Fruit fly (Drosophila melanogaster): Measurements from ENCODE around the gene CG5026.

CG5026 gene

DNA sequence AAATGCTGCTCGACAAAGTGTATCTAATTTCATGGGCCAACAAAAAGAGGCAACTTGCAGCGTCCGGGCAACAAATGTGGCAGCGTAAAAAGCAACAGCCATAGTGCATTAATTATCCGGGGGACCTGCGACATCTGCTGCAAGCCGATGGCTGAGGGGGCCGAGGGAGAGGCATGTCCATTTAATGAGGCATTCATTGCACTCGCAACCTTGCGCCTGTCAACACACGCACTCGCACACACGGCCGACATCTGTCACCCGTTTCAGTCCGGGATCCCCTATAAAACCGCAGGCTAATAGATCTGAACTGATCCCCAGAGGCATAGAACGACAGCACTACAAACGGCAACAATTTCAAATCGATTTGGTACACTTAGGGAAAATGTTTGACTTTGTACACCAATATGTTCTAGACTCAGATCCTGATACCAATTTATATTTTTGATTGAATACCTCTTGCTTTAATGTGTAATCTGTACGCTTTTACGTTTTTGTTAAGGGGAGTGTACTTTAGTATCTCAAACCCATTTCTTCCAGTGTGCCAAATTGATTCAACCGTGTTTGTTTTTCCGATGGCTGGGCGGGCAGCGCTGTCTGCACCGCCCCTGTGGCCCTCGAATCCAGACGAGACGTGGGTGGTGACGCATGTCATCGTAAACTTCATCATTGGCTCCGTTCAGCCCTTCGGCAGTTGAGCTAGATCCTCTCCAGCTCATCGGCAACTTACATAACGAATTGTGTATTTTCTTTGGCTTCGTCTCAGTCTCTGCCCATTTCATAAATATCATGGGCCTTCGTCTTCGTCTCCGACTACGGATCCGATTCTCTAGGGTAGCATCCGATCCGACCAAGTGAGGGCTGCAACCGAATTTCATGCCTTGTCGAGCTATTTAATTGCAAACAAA is 43.4 kb downstream of the CG5026 start (continued):
- TF ChIP-seq CG8089 (GFP tag; optimal IDR thresholded peaks at IDR 0.05), result peak; percentile 38
- no peak for TF ChIP-seq Eip74EF (GFP tag; optimal IDR thresholded peaks at IDR 0.05)
- TF ChIP-seq CG10366 (GFP tag; IDR thresholded peaks at IDR 0.05), result peak; percentile 67

DNA sequence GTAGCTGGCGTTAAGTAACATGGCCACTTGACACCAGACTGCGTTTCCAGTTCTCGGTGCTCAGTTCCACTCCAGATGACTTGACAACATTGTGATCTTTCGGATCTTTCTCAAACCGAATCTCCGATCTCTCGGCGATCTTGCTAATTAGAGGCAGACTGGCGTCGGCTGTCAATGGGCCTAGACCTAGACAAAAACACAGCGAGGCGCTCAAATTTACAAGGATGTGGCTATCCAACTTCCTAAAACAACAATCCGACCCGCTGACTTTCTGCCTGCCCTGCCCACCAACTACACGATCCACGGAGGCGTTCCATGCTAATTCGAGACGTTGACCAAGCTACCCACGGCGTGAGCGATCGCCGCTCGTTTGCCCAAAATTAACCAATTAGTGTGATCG is 45.4 kb downstream of the CG5026 start:
- no peak for TF ChIP-seq bbx (GFP tag; IDR thresholded peaks at IDR 0.05; ENCODE audit: partially characterized antibody)
- peak; percentile 93 for TF ChIP-seq zen (tag; optimal IDR thresholded peaks at IDR 0.05)
- TF ChIP-seq twi (tag; optimal IDR thresholded peaks at IDR 0.05), result peak; percentile 16
- TF ChIP-seq CG13894 (tag; optimal IDR thresholded peaks at IDR 0.05), result no peak
- no peak for TF ChIP-seq Neu2 (GFP tag; optimal IDR thresholded peaks at IDR 0.05; ENCODE audit: borderline replicate concordance)
- no peak for TF ChIP-seq CG3995 (GFP tag; optimal IDR thresholded peaks at IDR 0.05)
- TF ChIP-seq CG17568 (GFP tag; optimal IDR thresholded peaks at IDR 0.05), result no peak
- no peak for TF ChIP-seq Dbx (GFP tag; IDR thresholded peaks at IDR 0.05)
- TF ChIP-seq Dip3 (GFP tag; optimal IDR thresholded peaks at IDR 0.05), result no peak

DNA sequence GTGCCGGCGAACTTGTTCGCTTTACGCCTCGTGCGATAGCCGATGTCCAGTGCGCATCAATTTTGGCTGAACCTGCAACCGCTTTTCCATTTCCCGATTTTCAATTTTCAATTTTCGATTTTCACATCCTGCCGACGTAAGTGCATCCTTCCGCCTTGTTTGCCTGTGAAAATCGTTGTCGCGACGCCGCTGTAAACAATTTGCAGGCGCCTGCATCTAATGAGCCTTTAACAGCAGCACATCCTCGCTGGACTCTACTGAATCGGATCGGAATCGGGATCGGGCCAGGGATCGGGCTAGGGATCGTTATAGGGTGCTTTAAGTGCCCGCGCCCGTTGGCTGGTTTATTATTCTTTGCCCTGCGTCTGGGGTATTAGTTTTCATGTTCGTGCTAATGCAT is 49.1 kb downstream of the CG5026 start:
- TF ChIP-seq CG8388 (GFP tag; optimal IDR thresholded peaks at IDR 0.05) (no peak), zen (tag; optimal IDR thresholded peaks at IDR 0.05) (peak; percentile 96), shn (GFP tag; optimal IDR thresholded peaks at IDR 0.05) (no peak), stc (GFP tag; IDR thresholded peaks at IDR 0.05) (no peak), CG15479 (GFP tag; optimal IDR thresholded peaks at IDR 0.05) (peak; percentile 43), chn (GFP tag; optimal IDR thresholded peaks at IDR 0.05) (no peak), CG9817 (tag; optimal IDR thresholded peaks at IDR 0.05) (no peak), Ets97D (GFP tag; optimal IDR thresholded peaks at IDR 0.05) (no peak), tll (GFP tag; optimal IDR thresholded peaks at IDR 0.05) (peak in 1 of 2 experiments; percentile 15), CG11085 (GFP tag; IDR thresholded peaks at IDR 0.05) (no peak)

dm6 chr3L:9019196-9019662 is 50.9 kb downstream of the CG5026 start, which contains the start of gene Doc2:
Gene Doc2 (minus strand): TSS chr3L:9019246.
- TF ChIP-seq fu2 (GFP tag; optimal IDR thresholded peaks at IDR 0.05) (no peak), Hand (GFP tag; optimal IDR thresholded peaks at IDR 0.05) (no peak), Bgb (GFP tag; IDR thresholded peaks at IDR 0.05; ENCODE audit: partially characterized antibody) (no peak; the same call in 1 of the 2 replicates), zen2 (GFP tag; IDR thresholded peaks at IDR 0.05; ENCODE audit: partially characterized antibody) (peak; percentile 59; the same call in 2 of the 3 replicates), CG8478 (optimal IDR thresholded peaks at IDR 0.05) (peak; percentile 80), CG17328 (GFP tag; IDR thresholded peaks at IDR 0.05) (no peak), rib (GFP tag; IDR thresholded peaks at IDR 0.05) (no peak), Awh (GFP tag; IDR thresholded peaks at IDR 0.05) (no peak), Opbp (GFP tag; IDR thresholded peaks at IDR 0.05; ENCODE audit: partially characterized antibody) (peak; percentile 43; the same call in 1 of the 3 replicates), knrl (GFP tag; IDR thresholded peaks at IDR 0.05; ENCODE audit: partially characterized antibody) (no peak), Hmx (GFP tag; optimal IDR thresholded peaks at IDR 0.05) (no peak), wek (GFP tag; optimal IDR thresholded peaks at IDR 0.05) (no peak), CG12299 (tag; optimal IDR thresholded peaks at IDR 0.05) (no peak), eyg (GFP tag; optimal IDR thresholded peaks at IDR 0.05) (no peak), CG18764 (GFP tag; optimal IDR thresholded peaks at IDR 0.05) (no peak), H15 (GFP tag; IDR thresholded peaks at IDR 0.05) (no peak), cwo (GFP tag; optimal IDR thresholded peaks at IDR 0.05) (no peak), CG6254 (GFP tag; optimal IDR thresholded peaks at IDR 0.05) (no peak), Nf-YB (GFP tag; optimal IDR thresholded peaks at IDR 0.05) (peak; percentile 99), jumu (GFP tag; optimal IDR thresholded peaks at IDR 0.05) (no peak), danr (GFP tag; IDR thresholded peaks at IDR 0.05) (no peak), gro (GFP tag; optimal IDR thresholded peaks at IDR 0.05) (no peak), Sry-β (GFP tag; optimal IDR thresholded peaks at IDR 0.05) (no peak)
